Fruit fly (Drosophila melanogaster): Measurements from ENCODE around the gene RpS6.

The RpS6 gene

dm6 chrX:7920081-7920688 is 19.1 kb upstream of the RpS6 start, which contains the start of the genes hdm and Ykt6 (continued):
- TF ChIP-seq Bdp1 (GFP tag; optimal IDR thresholded peaks at IDR 0.05) (peak; percentile 79), PHDP (tag; optimal IDR thresholded peaks at IDR 0.05) (peak; percentile 72), CG18011 (GFP tag; optimal IDR thresholded peaks at IDR 0.05) (peak; percentile 61), Optix (GFP tag; IDR thresholded peaks at IDR 0.05) (peak; percentile 85; the same call in 2 of the 3 replicates), corto (GFP tag; optimal IDR thresholded peaks at IDR 0.05) (peak; percentile 3), CG42726 (GFP tag; IDR thresholded peaks at IDR 0.05; ENCODE audit: partially characterized antibody) (peak; percentile 86), pnt (GFP tag; optimal IDR thresholded peaks at IDR 0.05) (peak; percentile 76), Mrtf (GFP tag; IDR thresholded peaks at IDR 0.05) (peak; percentile 65; the same call in 2 of the 3 replicates), nerfin-2 (GFP tag; IDR thresholded peaks at IDR 0.05; ENCODE audit: partially characterized antibody) (peak; percentile 94), CG3407 (GFP tag; optimal IDR thresholded peaks at IDR 0.05) (no peak), nmo (GFP tag; optimal IDR thresholded peaks at IDR 0.05) (peak; percentile 78), Deaf1 (tag; optimal IDR thresholded peaks at IDR 0.05) (peak; percentile 60), CG17912 (GFP tag; optimal IDR thresholded peaks at IDR 0.05) (no peak), ERR (GFP tag; optimal IDR thresholded peaks at IDR 0.05) (peak; percentile 74), fd3F (GFP tag; optimal IDR thresholded peaks at IDR 0.05) (peak; percentile 51), Oli (tag; optimal IDR thresholded peaks at IDR 0.05) (no peak), CG31388 (GFP tag; optimal IDR thresholded peaks at IDR 0.05) (peak; percentile 8), CG5180 (GFP tag; optimal IDR thresholded peaks at IDR 0.05) (peak; percentile 21), Atf6 (GFP tag; IDR thresholded peaks at IDR 0.05) (peak; percentile 85), Scr (GFP tag; IDR thresholded peaks at IDR 0.05; ENCODE audit: partially characterized antibody) (peak; percentile 97), Rx (GFP tag; IDR thresholded peaks at IDR 0.05) (peak; percentile 72), GATAe (GFP tag; conservative IDR thresholded peaks at IDR 0.05) (no peak), ranshi (GFP tag; IDR thresholded peaks at IDR 0.05) (peak; percentile 82), grau (tag; optimal IDR thresholded peaks at IDR 0.05) (no peak), CG14667 (GFP tag; IDR thresholded peaks at IDR 0.05) (peak; percentile 71), CG5245 (GFP tag; optimal IDR thresholded peaks at IDR 0.05) (peak; percentile 76), Tbp (GFP tag; optimal IDR thresholded peaks at IDR 0.05) (no peak), CG10654 (GFP tag; optimal IDR thresholded peaks at IDR 0.05) (peak; percentile 71), Trl (optimal IDR thresholded peaks at IDR 0.05) (no peak), Trl (GFP tag; optimal IDR thresholded peaks at IDR 0.05) (peak; percentile 84), crol (GFP tag; IDR thresholded peaks at IDR 0.05) (peak; percentile 57; the same call in 1 of the 2 replicates), CG14710 (tag; optimal IDR thresholded peaks at IDR 0.05) (peak; percentile 82), Dad (GFP tag; optimal IDR thresholded peaks at IDR 0.05) (peak; percentile 72), br (optimal IDR thresholded peaks at IDR 0.05) (no peak), cg (GFP tag; optimal IDR thresholded peaks at IDR 0.05) (peak; percentile 82), da (GFP tag; optimal IDR thresholded peaks at IDR 0.05) (peak; percentile 26), CG2116 (GFP tag; optimal IDR thresholded peaks at IDR 0.05) (peak; percentile 88), fd96Cb (tag; optimal IDR thresholded peaks at IDR 0.05) (peak; percentile 51), emc (GFP tag; optimal IDR thresholded peaks at IDR 0.05) (peak; percentile 50), CG5953 (GFP tag; IDR thresholded peaks at IDR 0.05) (peak; percentile 62), trh (GFP tag; optimal IDR thresholded peaks at IDR 0.05) (peak; percentile 34), CG43689 (GFP tag; IDR thresholded peaks at IDR 0.05) (no peak), CG18764 (GFP tag; optimal IDR thresholded peaks at IDR 0.05) (peak; percentile 70), hkb (optimal IDR thresholded peaks at IDR 0.05) (no peak), hkb (GFP tag; IDR thresholded peaks at IDR 0.05) (peak; percentile 87), tna (GFP tag; IDR thresholded peaks at IDR 0.05; ENCODE audit: partially characterized antibody) (peak; percentile 91), CG7786 (GFP tag; optimal IDR thresholded peaks at IDR 0.05) (peak; percentile 85), CG16813 (GFP tag; IDR thresholded peaks at IDR 0.05; ENCODE audit: partially characterized antibody) (peak; percentile 95), Nf-YA (GFP tag; IDR thresholded peaks at IDR 0.05) (peak; percentile 58; the same call in 1 of the 2 replicates), trem (tag; optimal IDR thresholded peaks at IDR 0.05) (peak; percentile 81), Doc2 (GFP tag; IDR thresholded peaks at IDR 0.05) (no peak)

All from whole organism, embryonic.